Worm (Caenorhabditis elegans) whole organism, late embryonic: ENCODE measurements around the gene C05B5.1.

Experiments
- F13H6.1 ChIP-seq: sonication (generic microtip); optimal IDR thresholded peaks from 2 replicates; lab custom pipeline; 2016; ENCODE audit warnings: missing genetic modification characterization, missing compliant biosample characterization
- K02D7.2 ChIP-seq: sonication (generic microtip); optimal IDR thresholded peaks from 2 replicates; lab custom pipeline; 2017; ENCODE audit warnings: mild to moderate bottlenecking, missing genetic modification characterization, missing compliant biosample characterization
- K09A11.1 ChIP-seq: sonication (generic microtip); optimal IDR thresholded peaks from 2 replicates; lab custom pipeline; 2017; ENCODE audit warnings: antibody characterized with exemption, mild to moderate bottlenecking, missing genetic modification characterization, missing compliant biosample characterization; ENCODE audit not compliant: insufficient read depth
- T23F11.4 ChIP-seq: fragments of 200-800 bp; sonication (Bioruptor generic); optimal IDR thresholded peaks from 2 replicates; lab custom pipeline; 2018; ENCODE audit warnings: mild to moderate bottlenecking, missing genetic modification characterization, missing compliant biosample characterization
- ama-1 ChIP-seq: fragments of 150-350 bp; optimal IDR thresholded peaks from 2 replicates; lab custom pipeline; 2014
- che-1 ChIP-seq: sonication (generic microtip); optimal IDR thresholded peaks from 2 replicates; lab custom pipeline; 2016; ENCODE audit warnings: mild to moderate bottlenecking, missing genetic modification characterization, missing compliant biosample characterization
- dmd-4 ChIP-seq: sonication (generic microtip); optimal IDR thresholded peaks from 2 replicates; lab custom pipeline; 2016; ENCODE audit warnings: borderline replicate concordance, missing genetic modification characterization, missing compliant biosample characterization
- elt-2 ChIP-seq: sonication (generic microtip); optimal IDR thresholded peaks from 2 replicates; lab custom pipeline; 2016; ENCODE audit warnings: missing genetic modification reagents, missing genetic modification characterization, missing compliant biosample characterization
- fkh-10 ChIP-seq: fragments of 150-350 bp; optimal IDR thresholded peaks from 2 replicates; lab custom pipeline; 2014; ENCODE audit warnings: missing biosample characterization, missing genetic modification reagents, missing genetic modification characterization
- lin-11 ChIP-seq: fragments of 200-800 bp; sonication (Bioruptor generic); optimal IDR thresholded peaks from 2 replicates; lab custom pipeline; 2018; ENCODE audit warnings: mild to moderate bottlenecking, missing genetic modification characterization, missing compliant biosample characterization
- pha-4 ChIP-seq: fragments of 150-350 bp; optimal IDR thresholded peaks from 2 replicates; lab custom pipeline; 2018; ENCODE audit warnings: missing biosample characterization, missing genetic modification reagents, missing genetic modification characterization
- ref-2 ChIP-seq: sonication (generic microtip); optimal IDR thresholded peaks from 2 replicates; lab custom pipeline; 2016; ENCODE audit warnings: missing genetic modification characterization, missing compliant biosample characterization
- tbx-2 ChIP-seq: sonication (generic microtip); optimal IDR thresholded peaks from 2 replicates; lab custom pipeline; 2016; ENCODE audit warnings: missing genetic modification characterization, missing compliant biosample characterization
- unc-3 ChIP-seq, 2 experiments: fragments of 200-800 bp in 1 of 2; sonication (Bioruptor generic) in 1 of 2; sonication (generic microtip) in 1 of 2; conservative IDR thresholded peaks in 1 of 2; optimal IDR thresholded peaks in 1 of 2; 2 replicates each; pipeline versions ENCODE4 v1.3.6 to Lab custom; 2016 to 2022; ENCODE audit warnings: missing compliant biosample characterization in 2 of 2, missing genetic modification characterization in 2 of 2, missing genetic modification reagents in 1 of 2

- TF ChIP-seq che-1 (tag; lab: Kevin White, UChicago) (no peak), ref-2 (no peak), ama-1 (lab: Kevin White, UChicago) (no peak), fkh-10 (no peak), pha-4 (tag; lab: Kevin White, UChicago) (no peak), unc-3 (GFP tag; conservative IDR thresholded peaks at IDR 0.05; lab: Robert Waterston, UW) (no peak), unc-3 (tag; optimal IDR thresholded peaks at IDR 0.05; lab: Kevin White, UChicago) (no peak), elt-2 (no peak), K09A11.1 (tag; lab: Kevin White, UChicago) (no peak), lin-11 (tag; lab: Kevin White, UChicago) (no peak), T23F11.4 (no peak), F13H6.1 (tag; lab: Kevin White, UChicago) (no peak), tbx-2 (tag; lab: Kevin White, UChicago) (no peak), K02D7.2 (tag; lab: Kevin White, UChicago) (no peak), dmd-4 (tag; lab: Kevin White, UChicago) (no peak)
These were observed 39.7 kb upstream of the C05B5.1 start, which contains the start of gene ins-23 for ce11 chrIII:10027947-10028346.
